Fruit fly (Drosophila melanogaster) whole organism, embryonic: Measurements from ENCODE around the gene toy.

Experiments
- CG10147 ChIP-seq: fragments of 200-800 bp; sonication (Bioruptor generic); optimal IDR thresholded peaks from 2 replicates; lab custom pipeline; 2019; ENCODE audit warnings: missing biosample characterization, mild to moderate bottlenecking, missing genetic modification characterization, moderate library complexity
- CG10959 ChIP-seq: fragments of 200-800 bp; sonication (Bioruptor generic); IDR thresholded peaks from 2 replicates; pipeline ENCODE4 v1.3.6; 2022; ENCODE audit warnings: missing biosample characterization, missing genetic modification characterization
- CG10979 ChIP-seq: fragments of 200-800 bp; sonication (Bioruptor generic); optimal IDR thresholded peaks from 2 replicates; lab custom pipeline; 2018; ENCODE audit warnings: missing biosample characterization, mild to moderate bottlenecking, missing genetic modification characterization, moderate library complexity
- CG17359 ChIP-seq: fragments of 200-800 bp; sonication (Bioruptor generic); optimal IDR thresholded peaks from 3 replicates; lab custom pipeline; 2018; ENCODE audit warnings: missing biosample characterization, mild to moderate bottlenecking, missing genetic modification characterization, moderate library complexity
- CG17802 ChIP-seq: fragments of 200-800 bp; sonication (Bioruptor generic); optimal IDR thresholded peaks from 2 replicates; lab custom pipeline; 2018; ENCODE audit warnings: missing biosample characterization, mild to moderate bottlenecking, missing genetic modification characterization, moderate library complexity
- CG17912 ChIP-seq: fragments of 200-800 bp; sonication (Bioruptor generic); optimal IDR thresholded peaks from 2 replicates; lab custom pipeline; 2018; ENCODE audit warnings: missing biosample characterization, mild to moderate bottlenecking, missing genetic modification characterization
- CG18476 ChIP-seq: fragments of 200-800 bp; sonication (Bioruptor generic); optimal IDR thresholded peaks from 2 replicates; lab custom pipeline; 2016; ENCODE audit warnings: missing biosample characterization, mild to moderate bottlenecking, missing genetic modification characterization
- CG2120 ChIP-seq: fragments of 200-800 bp; sonication (Bioruptor generic); optimal IDR thresholded peaks from 3 replicates; lab custom pipeline; 2016; ENCODE audit warnings: missing biosample characterization, missing genetic modification characterization
- CG2712 ChIP-seq: fragments of 200-800 bp; optimal IDR thresholded peaks from 3 replicates; lab custom pipeline; 2019; ENCODE audit warnings: missing biosample characterization, mild to moderate bottlenecking, missing genetic modification characterization, moderate library complexity
- CG2875 ChIP-seq: fragments of 200-800 bp; sonication (Bioruptor generic); optimal IDR thresholded peaks from 2 replicates; lab custom pipeline; 2017; ENCODE audit warnings: missing biosample characterization, mild to moderate bottlenecking, missing genetic modification characterization, missing genetic modification reagents
- CG30020 ChIP-seq: fragments of 200-800 bp; optimal IDR thresholded peaks from 2 replicates; lab custom pipeline; 2019; ENCODE audit warnings: missing biosample characterization, mild to moderate bottlenecking, missing genetic modification characterization, moderate library complexity
- CG30403 ChIP-seq: fragments of 200-800 bp; sonication (Bioruptor generic); optimal IDR thresholded peaks from 3 replicates; lab custom pipeline; 2016; ENCODE audit warnings: missing biosample characterization, missing genetic modification characterization
- CG32532 ChIP-seq: fragments of 200-800 bp; sonication (Bioruptor generic); IDR thresholded peaks from 2 replicates; pipeline ENCODE4 v1.3.6; 2022; ENCODE audit warnings: missing biosample characterization, missing genetic modification characterization
- CG3281 ChIP-seq: fragments of 200-800 bp; sonication (Bioruptor generic); optimal IDR thresholded peaks from 3 replicates; lab custom pipeline; 2017; ENCODE audit warnings: missing biosample characterization, mild to moderate bottlenecking, missing genetic modification characterization
- CG33213 ChIP-seq: fragments of 200-800 bp; sonication (Bioruptor generic); optimal IDR thresholded peaks from 3 replicates; lab custom pipeline; 2016; ENCODE audit warnings: missing biosample characterization, missing genetic modification characterization
- CG3407 ChIP-seq: fragments of 200-800 bp; sonication (Bioruptor generic); optimal IDR thresholded peaks from 2 replicates; lab custom pipeline; 2018; ENCODE audit warnings: missing biosample characterization, mild to moderate bottlenecking, missing genetic modification characterization
- CG34376 ChIP-seq: fragments of 200-800 bp; sonication (Bioruptor generic); optimal IDR thresholded peaks from 2 replicates; lab custom pipeline; 2018; ENCODE audit warnings: missing biosample characterization, mild to moderate bottlenecking, missing genetic modification characterization
- CG4328 ChIP-seq: fragments of 200-800 bp; sonication (Bioruptor generic); optimal IDR thresholded peaks from 3 replicates; lab custom pipeline; 2017; ENCODE audit warnings: missing biosample characterization, missing genetic modification reagents, missing genetic modification characterization
- CG4707 ChIP-seq: fragments of 200-800 bp; sonication (Bioruptor generic); optimal IDR thresholded peaks from 2 replicates; lab custom pipeline; 2018; ENCODE audit warnings: missing biosample characterization, mild to moderate bottlenecking, missing genetic modification characterization, moderate library complexity
- CG6254 ChIP-seq: fragments of 200-800 bp; sonication (Bioruptor generic); optimal IDR thresholded peaks from 3 replicates; lab custom pipeline; 2017; ENCODE audit warnings: mild to moderate bottlenecking, missing biosample characterization, missing genetic modification reagents, missing genetic modification characterization
- CG9797 ChIP-seq: fragments of 200-800 bp; sonication (Bioruptor generic); optimal IDR thresholded peaks from 3 replicates; lab custom pipeline; 2018; ENCODE audit warnings: missing biosample characterization, mild to moderate bottlenecking, missing genetic modification characterization
- CHES-1-like ChIP-seq: fragments of 200-800 bp; sonication (Bioruptor generic); optimal IDR thresholded peaks from 2 replicates; lab custom pipeline; 2016; ENCODE audit warnings: missing biosample characterization, missing genetic modification characterization
- CoRest ChIP-seq: fragments of 200-800 bp; sonication (Bioruptor generic); optimal IDR thresholded peaks from 3 replicates; lab custom pipeline; 2018; ENCODE audit warnings: missing biosample characterization, mild to moderate bottlenecking, missing genetic modification characterization, moderate library complexity
- CrebB ChIP-seq: fragments of 200-800 bp; sonication (Bioruptor generic); optimal IDR thresholded peaks from 3 replicates; lab custom pipeline; 2018; ENCODE audit warnings: missing biosample characterization, mild to moderate bottlenecking, missing genetic modification characterization
- Dll ChIP-seq: fragments of 200-800 bp; sonication (Bioruptor generic); IDR thresholded peaks from 4 replicates; pipeline ENCODE4 v1.3.6; 2022; ENCODE audit warnings: missing biosample characterization, missing genetic modification characterization; ENCODE audit not compliant: partially characterized antibody
- Med ChIP-seq: fragments of 200-800 bp; sonication (Bioruptor generic); peaks from one replicate; lab custom pipeline; 2016; ENCODE audit warnings: missing biosample characterization, missing genetic modification characterization, mild to moderate bottlenecking, inconsistent platforms, moderate library complexity
- Side ChIP-seq: fragments of 200-800 bp; sonication (Bioruptor generic); optimal IDR thresholded peaks from 2 replicates; lab custom pipeline; 2016; ENCODE audit warnings: missing biosample characterization, missing genetic modification characterization
- Ssrp ChIP-seq: fragments of 200-800 bp; sonication (Bioruptor generic); optimal IDR thresholded peaks from 2 replicates; lab custom pipeline; 2018; ENCODE audit warnings: missing biosample characterization, mild to moderate bottlenecking, missing genetic modification characterization, moderate library complexity
- Vsx1 ChIP-seq: fragments of 200-800 bp; sonication (Bioruptor generic); optimal IDR thresholded peaks from 2 replicates; lab custom pipeline; 2017; ENCODE audit warnings: missing biosample characterization, mild to moderate bottlenecking, missing genetic modification characterization, missing genetic modification reagents
- Xrp1 ChIP-seq: fragments of 200-800 bp; sonication (Bioruptor generic); IDR thresholded peaks from 2 replicates; pipeline ENCODE4 v1.3.6; 2022; ENCODE audit warnings: missing biosample characterization, missing genetic modification characterization
- aop ChIP-seq: fragments of 200-800 bp; sonication (Bioruptor generic); IDR thresholded peaks from 2 replicates; pipeline ENCODE4 v1.3.6; 2022; ENCODE audit warnings: missing biosample characterization, missing genetic modification characterization
- bbx ChIP-seq: fragments of 200-800 bp; sonication (Bioruptor generic); IDR thresholded peaks from 2 replicates; pipeline ENCODE4 v1.3.6; 2022; ENCODE audit warnings: missing biosample characterization, missing genetic modification characterization; ENCODE audit not compliant: partially characterized antibody
- bsh ChIP-seq, 2 experiments: fragments of 200-800 bp; sonication (Bioruptor generic); optimal IDR thresholded peaks; 2 replicates each; lab custom pipeline; 2017 to 2018; ENCODE audit warnings: mild to moderate bottlenecking in 2 of 2, missing biosample characterization in 2 of 2, missing genetic modification characterization in 2 of 2, moderate library complexity in 1 of 2
- corto ChIP-seq: fragments of 200-800 bp; sonication (Bioruptor generic); optimal IDR thresholded peaks from 2 replicates; lab custom pipeline; 2016; ENCODE audit warnings: missing biosample characterization, mild to moderate bottlenecking, missing genetic modification characterization, moderate library complexity
- cwo ChIP-seq: fragments of 200-800 bp; sonication (Bioruptor generic); optimal IDR thresholded peaks from 3 replicates; lab custom pipeline; 2017; ENCODE audit warnings: missing biosample characterization, missing genetic modification characterization, mild to moderate bottlenecking, moderate library complexity, missing genetic modification reagents
- dmrt11E ChIP-seq: fragments of 200-800 bp; sonication (Bioruptor generic); optimal IDR thresholded peaks from 3 replicates; lab custom pipeline; 2018; ENCODE audit warnings: missing biosample characterization, mild to moderate bottlenecking, missing genetic modification characterization, moderate library complexity
- ems ChIP-seq: fragments of 200-800 bp; sonication (Bioruptor generic); optimal IDR thresholded peaks from 3 replicates; lab custom pipeline; 2016; ENCODE audit warnings: missing biosample characterization, missing genetic modification characterization
- esg ChIP-seq: fragments of 200-800 bp; sonication (Bioruptor generic); conservative IDR thresholded peaks from 2 replicates; pipeline ENCODE4 v1.3.6; 2022; ENCODE audit warnings: missing biosample characterization, missing genetic modification characterization
- ewg ChIP-seq: fragments of 200-800 bp; sonication (Bioruptor generic); optimal IDR thresholded peaks from 3 replicates; lab custom pipeline; 2017; ENCODE audit warnings: mild to moderate bottlenecking, missing biosample characterization, missing genetic modification reagents, missing genetic modification characterization
- fu2 ChIP-seq: fragments of 200-800 bp; sonication (Bioruptor generic); optimal IDR thresholded peaks from 2 replicates; lab custom pipeline; 2016; ENCODE audit warnings: missing biosample characterization, missing genetic modification characterization
- gro ChIP-seq: fragments of 200-800 bp; sonication (Bioruptor generic); optimal IDR thresholded peaks from 2 replicates; lab custom pipeline; 2016; ENCODE audit warnings: missing biosample characterization, missing genetic modification characterization
- jigr1 ChIP-seq: fragments of 200-800 bp; sonication (Bioruptor generic); IDR thresholded peaks from 3 replicates; pipeline ENCODE4 v1.3.6; 2022; ENCODE audit warnings: missing biosample characterization, missing genetic modification characterization
- kah ChIP-seq: fragments of 200-800 bp; sonication (Bioruptor generic); optimal IDR thresholded peaks from 2 replicates; lab custom pipeline; 2018; ENCODE audit warnings: missing biosample characterization, mild to moderate bottlenecking, missing genetic modification characterization
- maf-S ChIP-seq: fragments of 200-800 bp; sonication (Bioruptor generic); optimal IDR thresholded peaks from 2 replicates; lab custom pipeline; 2016; ENCODE audit warnings: missing biosample characterization, missing genetic modification characterization
- pb ChIP-seq: fragments of 200-800 bp; sonication (Bioruptor generic); optimal IDR thresholded peaks from 3 replicates; lab custom pipeline; 2016; ENCODE audit warnings: missing biosample characterization, missing genetic modification characterization
- row ChIP-seq: fragments of 200-800 bp; sonication (Bioruptor generic); IDR thresholded peaks from 3 replicates; pipeline ENCODE4 v1.3.6; 2022; ENCODE audit warnings: missing biosample characterization, missing genetic modification characterization
- sob ChIP-seq: fragments of 200-800 bp; sonication (Bioruptor generic); IDR thresholded peaks from 2 replicates; pipeline ENCODE4 v1.3.6; 2022; ENCODE audit warnings: missing biosample characterization, missing genetic modification characterization
- sug ChIP-seq: fragments of 200-800 bp; optimal IDR thresholded peaks from 2 replicates; lab custom pipeline; 2019; ENCODE audit warnings: missing biosample characterization, mild to moderate bottlenecking, missing genetic modification characterization, moderate library complexity
- trh ChIP-seq: fragments of 200-800 bp; sonication (Bioruptor generic); optimal IDR thresholded peaks from 2 replicates; lab custom pipeline; 2016; ENCODE audit warnings: missing biosample characterization, missing genetic modification characterization
- vnd ChIP-seq: fragments of 200-800 bp; sonication (Bioruptor generic); IDR thresholded peaks from 3 replicates; pipeline ENCODE4 v1.3.6; 2022; ENCODE audit warnings: missing biosample characterization, missing genetic modification characterization; ENCODE audit not compliant: partially characterized antibody

toy gene

DNA sequence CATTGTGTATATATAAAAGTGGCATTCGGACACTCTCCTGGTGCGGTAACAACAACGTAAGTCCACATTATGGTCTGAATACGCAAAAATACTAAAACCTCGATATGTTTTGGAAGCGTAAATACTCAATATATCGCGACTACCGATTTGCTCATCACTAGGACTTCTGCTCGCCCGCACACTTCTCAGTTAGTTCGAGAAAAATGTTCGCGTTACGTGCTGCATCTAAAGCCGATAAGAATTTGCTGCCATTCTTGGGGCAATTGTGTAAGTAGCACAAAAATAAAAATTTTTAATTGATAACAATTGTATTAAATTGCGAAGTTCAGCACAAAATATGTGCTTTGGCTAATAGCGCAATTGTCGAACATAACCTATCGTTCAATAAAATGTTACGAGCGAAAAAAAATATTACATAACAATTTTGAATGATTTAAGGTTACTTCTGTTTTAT lies 42.2 kb downstream of the toy start, which contains the start of gene CG11076 (continued):
- TF ChIP-seq Vsx1 = peak; percentile 16
- TF ChIP-seq CG10959 (GFP tag; lab: Robert Waterston, UW) = no peak
- TF ChIP-seq bsh (GFP tag; optimal IDR thresholded peaks at IDR 0.05; lab: Kevin White, UChicago) = peak in 1 of 2 experiments; percentile 11
- no peak for TF ChIP-seq CoRest (tag; lab: Kevin White, UChicago)
- TF ChIP-seq esg = no peak
- TF ChIP-seq cwo (GFP tag; lab: Kevin White, UChicago) = no peak
- peak; percentile 11 for TF ChIP-seq maf-S (GFP tag; lab: Kevin White, UChicago)
- TF ChIP-seq Xrp1 (GFP tag; lab: Robert Waterston, UW) = 0 out of 2 replicates have a peak, but pooled peaks have one; percentile 31
- no peak for TF ChIP-seq CG4707
- TF ChIP-seq CG17912 (GFP tag; lab: Kevin White, UChicago) = peak; percentile 82
- TF ChIP-seq Med = peak; percentile 93
- TF ChIP-seq CG17359 (tag; lab: Kevin White, UChicago) = peak; percentile 33
- TF ChIP-seq CG17802 = peak; percentile 94
- TF ChIP-seq ewg (GFP tag; lab: Kevin White, UChicago) = no peak
- TF ChIP-seq Ssrp (tag; lab: Kevin White, UChicago) = no peak
- no peak for TF ChIP-seq CHES-1-like
- peak; percentile 39; the same call in 1 of the 2 replicates for TF ChIP-seq sob (GFP tag; lab: Robert Waterston, UW)
- no peak for TF ChIP-seq trh
- peak; percentile 25 for TF ChIP-seq Side
- no peak for TF ChIP-seq aop (GFP tag; lab: Robert Waterston, UW)
- peak; percentile 6 for TF ChIP-seq dmrt11E (tag; lab: Kevin White, UChicago)
- peak; percentile 6 for TF ChIP-seq fu2 (GFP tag; lab: Kevin White, UChicago)
- peak; percentile 29 for TF ChIP-seq CG3407 (GFP tag; lab: Kevin White, UChicago)
- TF ChIP-seq CrebB = peak; percentile 20
- TF ChIP-seq CG6254 (GFP tag; lab: Kevin White, UChicago) = no peak
- TF ChIP-seq CG2712 (tag; lab: Kevin White, UChicago) = peak; percentile 29
- peak; percentile 46 for TF ChIP-seq CG4328 (GFP tag; lab: Kevin White, UChicago)
- peak; percentile 83; the same call in 1 of the 2 replicates for TF ChIP-seq bbx (GFP tag; lab: Robert Waterston, UW)
- peak; percentile 42 for TF ChIP-seq CG33213 (GFP tag; lab: Kevin White, UChicago)
- TF ChIP-seq vnd = peak; percentile 56; the same call in 1 of the 3 replicates
- TF ChIP-seq pb = no peak
- TF ChIP-seq sug (tag; lab: Kevin White, UChicago) = peak; percentile 16
- TF ChIP-seq row (GFP tag; lab: Robert Waterston, UW) = peak; percentile 80
- TF ChIP-seq CG30020 (tag; lab: Kevin White, UChicago) = peak; percentile 96
- peak; percentile 46 for TF ChIP-seq CG34376 (GFP tag; lab: Kevin White, UChicago)
- peak; percentile 42 for TF ChIP-seq CG10147 (GFP tag; lab: Kevin White, UChicago)
- peak; percentile 21 for TF ChIP-seq kah (GFP tag; lab: Kevin White, UChicago)
- TF ChIP-seq CG32532 = no peak
- no peak for TF ChIP-seq CG10979
- no peak for TF ChIP-seq CG30403 (GFP tag; lab: Kevin White, UChicago)
- peak; percentile 41 for TF ChIP-seq CG2875 (GFP tag; lab: Kevin White, UChicago)
- peak; percentile 13 for TF ChIP-seq CG2120
- peak; percentile 18 for TF ChIP-seq gro (GFP tag; lab: Kevin White, UChicago)
- no peak for TF ChIP-seq CG9797 (GFP tag; lab: Kevin White, UChicago)
- no peak for TF ChIP-seq corto (GFP tag; lab: Kevin White, UChicago)
- TF ChIP-seq CG18476 (GFP tag; lab: Kevin White, UChicago) = peak; percentile 2
- peak; percentile 23 for TF ChIP-seq ems
- TF ChIP-seq jigr1 (GFP tag; lab: Robert Waterston, UW) = no peak
- peak; percentile 66 for TF ChIP-seq Dll (GFP tag; lab: Robert Waterston, UW)
- TF ChIP-seq CG3281 (GFP tag; lab: Kevin White, UChicago) = no peak
